Worm (Caenorhabditis elegans) whole organism, L4 larva: ENCODE data around the gene fbxl-3.
A peak's percentile ranks its signal among the peaks of the same experiment; 100 is the strongest.

Experiments used
- F10B5.3 ChIP-seq: sonication (generic microtip); optimal IDR thresholded peaks from 2 replicates; lab custom pipeline; 2016; ENCODE audit warnings: mild to moderate bottlenecking, missing genetic modification characterization, missing compliant biosample characterization
- T20F7.1 ChIP-seq: fragments of 200-800 bp; sonication (Bioruptor generic); optimal IDR thresholded peaks from 2 replicates; lab custom pipeline; 2018; ENCODE audit warnings: mild to moderate bottlenecking, missing genetic modification characterization, missing compliant biosample characterization
- T26A8.4 ChIP-seq: fragments of 200-800 bp; sonication (Bioruptor generic); IDR thresholded peaks from 2 replicates; pipeline ENCODE4 v1.3.6; 2022; ENCODE audit warnings: missing genetic modification characterization, missing compliant biosample characterization
- Y105C5A.15 ChIP-seq: fragments of 200-800 bp; sonication (Bioruptor generic); IDR thresholded peaks from 2 replicates; pipeline ENCODE4 v1.3.6; 2022; ENCODE audit warnings: missing genetic modification characterization, missing compliant biosample characterization
- Y48G9A.11 ChIP-seq: fragments of 200-800 bp; sonication (Bioruptor generic); IDR thresholded peaks from 2 replicates; pipeline ENCODE4 v1.3.6; 2022; ENCODE audit warnings: missing genetic modification reagents, missing genetic modification characterization, missing compliant biosample characterization
- Y5F2A.4 ChIP-seq: fragments of 200-800 bp; sonication (Bioruptor generic); optimal IDR thresholded peaks from 2 replicates; lab custom pipeline; 2018; ENCODE audit warnings: mild to moderate bottlenecking, missing genetic modification characterization, missing compliant biosample characterization
- aha-1 ChIP-seq: fragments of 150-350 bp; peaks from one replicate; lab custom pipeline; 2014; ENCODE audit warnings: missing biosample characterization, missing genetic modification characterization
- aly-2 ChIP-seq: sonication (generic microtip); optimal IDR thresholded peaks from 2 replicates; lab custom pipeline; 2018; ENCODE audit warnings: missing biosample characterization, missing genetic modification characterization
- ama-1 ChIP-seq: fragments of 150-350 bp; optimal IDR thresholded peaks from 2 replicates; lab custom pipeline; 2014; ENCODE audit warnings: inconsistent platforms, mixed read lengths
- arid-1 ChIP-seq: fragments of 200-800 bp; sonication (Bioruptor generic); conservative IDR thresholded peaks from 2 replicates; pipeline ENCODE4 v1.3.6; 2022; ENCODE audit warnings: missing genetic modification reagents, missing genetic modification characterization, missing compliant biosample characterization
- ceh-20 ChIP-seq: fragments of 200-800 bp; sonication (Bioruptor generic); IDR thresholded peaks from 2 replicates; pipeline ENCODE4 v1.3.6; 2022; ENCODE audit warnings: missing genetic modification reagents, missing genetic modification characterization, missing compliant biosample characterization
- ceh-32 ChIP-seq: sonication (generic microtip); optimal IDR thresholded peaks from 2 replicates; lab custom pipeline; 2016; ENCODE audit warnings: mild to moderate bottlenecking, missing genetic modification characterization, missing compliant biosample characterization; ENCODE audit not compliant: poor library complexity
- cey-2 ChIP-seq: sonication (generic microtip); optimal IDR thresholded peaks from 3 replicates; lab custom pipeline; 2017; ENCODE audit warnings: missing genetic modification characterization, mild to moderate bottlenecking, missing compliant biosample characterization, antibody characterized with exemption, borderline replicate concordance; ENCODE audit not compliant: insufficient read depth
- ctbp-1 ChIP-seq: fragments of 200-800 bp; sonication (Bioruptor generic); IDR thresholded peaks from 2 replicates; pipeline ENCODE4 v1.3.6; 2022; ENCODE audit warnings: missing genetic modification reagents, missing genetic modification characterization, missing compliant biosample characterization
- daf-16 ChIP-seq, 3 experiments: sonication (generic microtip); optimal IDR thresholded peaks; 2 replicates each; lab custom pipeline; 2016 to 2017; ENCODE audit warnings: missing genetic modification characterization in 3 of 3, missing genetic modification reagents in 3 of 3, mild to moderate bottlenecking in 2 of 3, missing compliant biosample characterization in 2 of 3, missing biosample characterization in 1 of 3, moderate library complexity in 1 of 3
- daf-19 ChIP-seq: fragments of 200-800 bp; sonication (Bioruptor generic); conservative IDR thresholded peaks from 2 replicates; pipeline ENCODE4 v1.3.6; 2022; ENCODE audit warnings: missing genetic modification characterization, missing compliant biosample characterization
- daf-8 ChIP-seq: fragments of 200-800 bp; sonication (Bioruptor generic); IDR thresholded peaks from 2 replicates; pipeline ENCODE4 v1.3.6; 2022; ENCODE audit warnings: missing genetic modification characterization, missing compliant biosample characterization
- dmd-6 ChIP-seq: fragments of 200-800 bp; sonication (Bioruptor generic); IDR thresholded peaks from 2 replicates; pipeline ENCODE4 v1.3.6; 2022; ENCODE audit warnings: missing genetic modification reagents, missing genetic modification characterization, missing compliant biosample characterization
- dmd-8 ChIP-seq: fragments of 200-800 bp; sonication (Bioruptor generic); IDR thresholded peaks from 2 replicates; pipeline ENCODE4 v1.3.6; 2022; ENCODE audit warnings: missing genetic modification characterization, missing compliant biosample characterization
- fkh-10 ChIP-seq: fragments of 150-350 bp; optimal IDR thresholded peaks from 2 replicates; lab custom pipeline; 2014; ENCODE audit warnings: missing biosample characterization, missing genetic modification reagents, missing genetic modification characterization
- hmg-1.1 ChIP-seq: fragments of 200-800 bp; sonication (Bioruptor generic); IDR thresholded peaks from 2 replicates; pipeline ENCODE4 v1.3.6; 2022; ENCODE audit warnings: missing genetic modification reagents, missing genetic modification characterization, missing compliant biosample characterization
- lin-15B ChIP-seq: fragments of 150-350 bp; sonication (generic microtip); optimal IDR thresholded peaks from 3 replicates; lab custom pipeline; 2014; ENCODE audit warnings: missing biosample characterization, missing genetic modification characterization
- lin-29 ChIP-seq: fragments of 200-800 bp; sonication (Bioruptor generic); IDR thresholded peaks from 2 replicates; pipeline ENCODE4 v1.3.6; 2022; ENCODE audit warnings: missing genetic modification reagents, missing genetic modification characterization, missing compliant biosample characterization
- lin-38 ChIP-seq: fragments of 200-800 bp; sonication (Bioruptor generic); IDR thresholded peaks from 2 replicates; pipeline ENCODE4 v1.3.6; 2022; ENCODE audit warnings: missing genetic modification reagents, missing genetic modification characterization, missing compliant biosample characterization
- lir-3 ChIP-seq: sonication (generic microtip); optimal IDR thresholded peaks from 2 replicates; lab custom pipeline; 2016; ENCODE audit warnings: mild to moderate bottlenecking, missing genetic modification characterization, missing compliant biosample characterization
- mdl-1 ChIP-seq, 2 experiments: fragments of 150-350 bp in 1 of 2; sonication (generic microtip) in 1 of 2; optimal IDR thresholded peaks; 2 replicates each; lab custom pipeline; 2014 to 2017; ENCODE audit warnings: missing biosample characterization in 2 of 2, missing genetic modification characterization in 2 of 2
- mep-1 ChIP-seq: fragments of 150-350 bp; sonication (generic microtip); optimal IDR thresholded peaks from 3 replicates; lab custom pipeline; 2014; ENCODE audit warnings: missing biosample characterization, missing genetic modification characterization
- mxl-2 ChIP-seq: fragments of 200-800 bp; sonication (Bioruptor generic); conservative IDR thresholded peaks from 2 replicates; pipeline ENCODE4 v1.3.6; 2022; ENCODE audit warnings: missing genetic modification reagents, missing genetic modification characterization, missing compliant biosample characterization
- nhr-111 ChIP-seq: fragments of 200-800 bp; sonication (Bioruptor generic); optimal IDR thresholded peaks from 2 replicates; lab custom pipeline; 2018; ENCODE audit warnings: mild to moderate bottlenecking, missing genetic modification characterization, missing compliant biosample characterization
- nhr-28 ChIP-seq: fragments of 150-350 bp; optimal IDR thresholded peaks from 2 replicates; lab custom pipeline; 2014; ENCODE audit warnings: missing biosample characterization, missing genetic modification characterization
- nhr-41 ChIP-seq: fragments of 200-800 bp; sonication (Bioruptor generic); IDR thresholded peaks from 2 replicates; pipeline ENCODE4 v1.3.6; 2022; ENCODE audit warnings: missing genetic modification reagents, missing genetic modification characterization, missing compliant biosample characterization
- nhr-6 ChIP-seq: fragments of 150-350 bp; optimal IDR thresholded peaks from 2 replicates; lab custom pipeline; 2014; ENCODE audit warnings: missing biosample characterization, missing genetic modification characterization
- nhr-77 ChIP-seq: fragments of 150-350 bp; optimal IDR thresholded peaks from 2 replicates; lab custom pipeline; 2014; ENCODE audit warnings: missing biosample characterization, missing genetic modification characterization
- pha-4 ChIP-seq, 2 experiments: fragments of 150-350 bp in 1 of 2; fragments of 200-800 bp in 1 of 2; sonication (Bioruptor generic) in 1 of 2; IDR thresholded peaks in 1 of 2; optimal IDR thresholded peaks in 1 of 2; 2 replicates each; pipeline versions ENCODE4 v1.3.6 to Lab custom; 2014 to 2022; ENCODE audit warnings: missing genetic modification characterization in 2 of 2, missing genetic modification reagents in 2 of 2, missing biosample characterization in 1 of 2, missing compliant biosample characterization in 1 of 2
- php-3 ChIP-seq: fragments of 200-800 bp; sonication (Bioruptor generic); IDR thresholded peaks from 2 replicates; pipeline ENCODE4 v1.3.6; 2022; ENCODE audit warnings: missing genetic modification reagents, missing genetic modification characterization, missing compliant biosample characterization
- rbr-2 ChIP-seq: sonication (generic microtip); optimal IDR thresholded peaks from 2 replicates; lab custom pipeline; 2016; ENCODE audit warnings: missing genotype, missing genetic modification characterization, missing compliant biosample characterization
- saeg-2 ChIP-seq: fragments of 200-800 bp; sonication (Bioruptor generic); IDR thresholded peaks from 2 replicates; pipeline ENCODE4 v1.3.6; 2022; ENCODE audit warnings: missing genetic modification reagents, missing genetic modification characterization, missing compliant biosample characterization
- snpc-1.2 ChIP-seq: fragments of 200-800 bp; sonication (Bioruptor generic); IDR thresholded peaks from 2 replicates; pipeline ENCODE4 v1.3.6; 2022; ENCODE audit warnings: missing genetic modification reagents, missing genetic modification characterization, missing compliant biosample characterization
- snpc-4 ChIP-seq: fragments of 150-350 bp; optimal IDR thresholded peaks from 2 replicates; lab custom pipeline; 2014; ENCODE audit warnings: missing biosample characterization, missing genetic modification characterization
- tag-97 ChIP-seq: fragments of 200-800 bp; sonication (Bioruptor generic); IDR thresholded peaks from 2 replicates; pipeline ENCODE4 v1.3.6; 2022; ENCODE audit warnings: missing genetic modification characterization, missing compliant biosample characterization
- unc-39 ChIP-seq: sonication (generic microtip); optimal IDR thresholded peaks from 2 replicates; lab custom pipeline; 2017; ENCODE audit warnings: missing biosample characterization, missing genetic modification characterization
- vab-7 ChIP-seq: fragments of 200-800 bp; sonication (Bioruptor generic); IDR thresholded peaks from 2 replicates; pipeline ENCODE4 v1.3.6; 2022; ENCODE audit warnings: missing genetic modification reagents, missing genetic modification characterization, missing compliant biosample characterization
- zfp-3 ChIP-seq: fragments of 200-800 bp; sonication (Bioruptor generic); conservative IDR thresholded peaks from 2 replicates; pipeline ENCODE4 v1.3.6; 2022; ENCODE audit warnings: missing genetic modification reagents, missing genetic modification characterization, missing compliant biosample characterization
- ztf-11 ChIP-seq: fragments of 150-350 bp; optimal IDR thresholded peaks from 2 replicates; lab custom pipeline; 2014; ENCODE audit warnings: missing biosample characterization, missing genetic modification characterization
- ztf-7 ChIP-seq: fragments of 150-350 bp; optimal IDR thresholded peaks from 2 replicates; lab custom pipeline; 2014; ENCODE audit warnings: missing biosample characterization, missing genetic modification characterization

The fbxl-3 gene

ce11 chrII:5389831-5390323 is 8.8 kb downstream of the fbxl-3 start, which contains the start of gene ndx-6 (continued):
- no peak for TF ChIP-seq aly-2
- no peak for TF ChIP-seq ztf-11 (tag; lab: Kevin White, UChicago)
- peak; percentile 61 for TF ChIP-seq dmd-6 (GFP tag; lab: Robert Waterston, UW)
- no peak for TF ChIP-seq nhr-41 (GFP tag; lab: Robert Waterston, UW)
- no peak for TF ChIP-seq Y48G9A.11
- no peak for TF ChIP-seq dmd-8 (GFP tag; lab: Robert Waterston, UW)
- TF ChIP-seq daf-19 (GFP tag; lab: Robert Waterston, UW): peak; percentile 53; the same call in 1 of the 2 replicates
- no peak for TF ChIP-seq cey-2 (tag; lab: Kevin White, UChicago)
- TF ChIP-seq php-3: no peak
- TF ChIP-seq nhr-111 (GFP tag; lab: Kevin White, UChicago): no peak
- no peak for TF ChIP-seq vab-7
- no peak for TF ChIP-seq fkh-10 (GFP tag; lab: Kevin White, UChicago)
- TF ChIP-seq ceh-32: no peak
- TF ChIP-seq mdl-1 (tag; optimal IDR thresholded peaks at IDR 0.05; lab: Kevin White, UChicago): peak in 1 of 2 experiments; percentile 27
- no peak for TF ChIP-seq unc-39
- TF ChIP-seq Y5F2A.4: no peak
- peak; percentile 83 for TF ChIP-seq T20F7.1 (GFP tag; lab: Kevin White, UChicago)
- TF ChIP-seq ctbp-1 (GFP tag; lab: Robert Waterston, UW): 0 out of 2 replicates have a peak, but pooled peaks have one; percentile 23
- TF ChIP-seq tag-97 (GFP tag; lab: Robert Waterston, UW): no peak
- TF ChIP-seq hmg-1.1: peak; percentile 71
- peak; percentile 62; the same call in 1 of the 2 replicates for TF ChIP-seq arid-1 (GFP tag; lab: Robert Waterston, UW)
- TF ChIP-seq snpc-1.2 (GFP tag; lab: Robert Waterston, UW): no peak
- TF ChIP-seq, all 104 proteins: peak for 46

ce11 chrII:5388786-5389421 is 9.8 kb downstream of the fbxl-3 start, which contains the start of gene rsp-4:
TSS of gene rsp-4 (minus strand) at chrII:5388836.
- no peak for TF ChIP-seq rbr-2 (tag; lab: Kevin White, UChicago)
- TF ChIP-seq zfp-3 (GFP tag; lab: Robert Waterston, UW): no peak
- no peak for TF ChIP-seq daf-19 (GFP tag; lab: Robert Waterston, UW)
- no peak for TF ChIP-seq ztf-7 (tag; lab: Kevin White, UChicago)
- peak; percentile 94 for TF ChIP-seq aha-1 (tag; lab: Kevin White, UChicago)

- no peak for TF ChIP-seq Y105C5A.15
- TF ChIP-seq snpc-4 (tag; lab: Kevin White, UChicago): no peak
- TF ChIP-seq ceh-20: no peak
- no peak for TF ChIP-seq nhr-111 (GFP tag; lab: Kevin White, UChicago)
- no peak for TF ChIP-seq daf-16 (GFP tag; optimal IDR thresholded peaks at IDR 0.05; lab: Kevin White, UChicago)
- TF ChIP-seq daf-16 (tag; optimal IDR thresholded peaks at IDR 0.05; lab: Kevin White, UChicago): no peak
- TF ChIP-seq lin-29 (GFP tag; lab: Robert Waterston, UW): no peak
- no peak for TF ChIP-seq saeg-2
- no peak for TF ChIP-seq arid-1 (GFP tag; lab: Robert Waterston, UW)
- no peak for TF ChIP-seq daf-8 (GFP tag; lab: Robert Waterston, UW)
- TF ChIP-seq lin-38 (GFP tag; lab: Robert Waterston, UW): 0 out of 2 replicates have a peak, but pooled peaks have one; percentile 16
- TF ChIP-seq php-3: no peak
- TF ChIP-seq ama-1: peak; percentile 0
- TF ChIP-seq ceh-32: no peak
- TF ChIP-seq pha-4 (GFP tag; IDR thresholded peaks at IDR 0.05; lab: Robert Waterston, UW): no peak
- TF ChIP-seq pha-4 (tag; optimal IDR thresholded peaks at IDR 0.05; lab: Kevin White, UChicago): no peak
- peak; percentile 11 for TF ChIP-seq aha-1 (tag; lab: Kevin White, UChicago)
- TF ChIP-seq F10B5.3 (tag; lab: Kevin White, UChicago): no peak
- TF ChIP-seq lir-3 (tag; lab: Kevin White, UChicago): no peak
- TF ChIP-seq nhr-77 (tag; lab: Kevin White, UChicago): no peak
- TF ChIP-seq mxl-2: no peak
- TF ChIP-seq T26A8.4 (GFP tag; lab: Robert Waterston, UW): no peak
- no peak for TF ChIP-seq nhr-6
- peak; percentile 25 for TF ChIP-seq mep-1 (tag; lab: Kevin White, UChicago)
- TF ChIP-seq nhr-28 (tag; lab: Kevin White, UChicago): no peak
- TF ChIP-seq lin-15B (tag; lab: Kevin White, UChicago): no peak
Observed at ce11 chrII:5387217-5387616, 11.5 kb downstream of the fbxl-3 start, which contains the start of gene ccpp-6. TSS of gene ccpp-6 (minus strand) at chrII:5387317.
